Worm (Caenorhabditis elegans) whole organism, L3 larva: Measurements from ENCODE around the gene col-34.

Experiments
- ama-1 ChIP-seq: fragments of 150-350 bp; optimal IDR thresholded peaks from 2 replicates; lab custom pipeline; 2018
- ceh-16 ChIP-seq: sonication (generic microtip); optimal IDR thresholded peaks from 2 replicates; lab custom pipeline; 2017; ENCODE audit warnings: missing biosample characterization, missing genetic modification characterization
- ceh-28 ChIP-seq: fragments of 150-350 bp; optimal IDR thresholded peaks from 2 replicates; lab custom pipeline; 2014; ENCODE audit warnings: missing biosample characterization, missing genetic modification reagents, missing genetic modification characterization
- ceh-82 ChIP-seq: fragments of 150-350 bp; optimal IDR thresholded peaks from 2 replicates; lab custom pipeline; 2014; ENCODE audit warnings: missing biosample characterization, missing genetic modification characterization
- ceh-9 ChIP-seq: sonication (generic microtip); optimal IDR thresholded peaks from 2 replicates; lab custom pipeline; 2018; ENCODE audit warnings: missing biosample characterization, missing genetic modification characterization
- daf-12 ChIP-seq: fragments of 150-350 bp; optimal IDR thresholded peaks from 2 replicates; lab custom pipeline; 2014; ENCODE audit warnings: missing biosample characterization, missing genetic modification reagents, missing genetic modification characterization
- egl-5 ChIP-seq: fragments of 150-350 bp; optimal IDR thresholded peaks from 2 replicates; lab custom pipeline; 2017; ENCODE audit warnings: missing biosample characterization, missing genetic modification reagents, missing genetic modification characterization, inconsistent platforms
- elt-3 ChIP-seq, 3 experiments: fragments of 150-350 bp in 1 of 3; sonication (generic microtip) in 2 of 3; optimal IDR thresholded peaks; 2 replicates in 2 of 3; 4 replicates in 1 of 3; lab custom pipeline; 2014 to 2017; ENCODE audit warnings: missing biosample characterization in 3 of 3, missing genetic modification characterization in 3 of 3
- fkh-10 ChIP-seq: sonication (generic microtip); optimal IDR thresholded peaks from 2 replicates; lab custom pipeline; 2017; ENCODE audit warnings: missing biosample characterization, missing genetic modification reagents, missing genetic modification characterization
- fkh-2 ChIP-seq: fragments of 150-350 bp; optimal IDR thresholded peaks from 2 replicates; lab custom pipeline; 2014; ENCODE audit warnings: missing biosample characterization, missing genetic modification reagents, missing genetic modification characterization
- hmg-11 ChIP-seq: sonication (generic microtip); optimal IDR thresholded peaks from 2 replicates; lab custom pipeline; 2016; ENCODE audit warnings: missing genetic modification characterization, missing compliant biosample characterization
- jun-1 ChIP-seq: fragments of 150-350 bp; optimal IDR thresholded peaks from 2 replicates; lab custom pipeline; 2014; ENCODE audit warnings: missing biosample characterization, missing genetic modification reagents, missing genetic modification characterization
- lin-15B ChIP-seq: fragments of 150-350 bp; optimal IDR thresholded peaks from 2 replicates; lab custom pipeline; 2014; ENCODE audit warnings: missing biosample characterization, missing genetic modification characterization
- mml-1 ChIP-seq: fragments of 150-350 bp; sonication (generic microtip); optimal IDR thresholded peaks from 3 replicates; lab custom pipeline; 2014; ENCODE audit warnings: missing biosample characterization, missing genetic modification characterization
- nfya-1 ChIP-seq: sonication (generic microtip); optimal IDR thresholded peaks from 2 replicates; lab custom pipeline; 2017; ENCODE audit warnings: missing genetic modification characterization, mild to moderate bottlenecking, missing compliant biosample characterization, antibody characterized with exemption, moderate library complexity; ENCODE audit not compliant: insufficient read depth
- nhr-11 ChIP-seq: fragments of 150-350 bp; optimal IDR thresholded peaks from 2 replicates; lab custom pipeline; 2014; ENCODE audit warnings: missing biosample characterization, missing genetic modification characterization
- nhr-12 ChIP-seq: fragments of 150-350 bp; optimal IDR thresholded peaks from 2 replicates; lab custom pipeline; 2014; ENCODE audit warnings: missing biosample characterization, missing genetic modification characterization
- nhr-23 ChIP-seq: fragments of 150-350 bp; optimal IDR thresholded peaks from 2 replicates; lab custom pipeline; 2014; ENCODE audit warnings: missing biosample characterization, missing genetic modification reagents, missing genetic modification characterization
- nhr-25 ChIP-seq: sonication (generic microtip); optimal IDR thresholded peaks from 2 replicates; lab custom pipeline; 2017; ENCODE audit warnings: missing biosample characterization, missing genetic modification characterization
- nhr-28 ChIP-seq: fragments of 150-350 bp; optimal IDR thresholded peaks from 2 replicates; lab custom pipeline; 2014; ENCODE audit warnings: missing biosample characterization, missing genetic modification characterization
- nhr-43 ChIP-seq: sonication (generic microtip); optimal IDR thresholded peaks from 2 replicates; lab custom pipeline; 2016; ENCODE audit warnings: mild to moderate bottlenecking, missing genetic modification characterization, missing compliant biosample characterization; ENCODE audit not compliant: poor library complexity, severe bottlenecking
- nhr-67 ChIP-seq: fragments of 150-350 bp; optimal IDR thresholded peaks from 2 replicates; lab custom pipeline; 2014; ENCODE audit warnings: missing biosample characterization, missing genetic modification characterization
- nhr-77 ChIP-seq: fragments of 150-350 bp; optimal IDR thresholded peaks from 2 replicates; lab custom pipeline; 2014; ENCODE audit warnings: missing biosample characterization, missing genetic modification characterization
- pha-4 ChIP-seq: fragments of 150-350 bp; optimal IDR thresholded peaks from 2 replicates; lab custom pipeline; 2014; ENCODE audit warnings: missing biosample characterization, missing genetic modification reagents, missing genetic modification characterization
- pqm-1 ChIP-seq: fragments of 150-350 bp; optimal IDR thresholded peaks from 2 replicates; lab custom pipeline; 2017; ENCODE audit warnings: missing biosample characterization, missing genetic modification characterization, inconsistent platforms
- skn-1 ChIP-seq: fragments of 150-350 bp; optimal IDR thresholded peaks from 2 replicates; lab custom pipeline; 2014; ENCODE audit warnings: missing biosample characterization, missing genetic modification characterization
- snpc-4 ChIP-seq: fragments of 150-350 bp; optimal IDR thresholded peaks from 2 replicates; lab custom pipeline; 2014; ENCODE audit warnings: missing biosample characterization, missing genetic modification characterization
- tbx-2 ChIP-seq: sonication (generic microtip); optimal IDR thresholded peaks from 2 replicates; lab custom pipeline; 2016; ENCODE audit warnings: mild to moderate bottlenecking, missing genetic modification characterization, missing compliant biosample characterization
- unc-39 ChIP-seq: sonication (generic microtip); optimal IDR thresholded peaks from 4 replicates; lab custom pipeline; 2017; ENCODE audit warnings: missing biosample characterization, missing genetic modification characterization
- unc-62 ChIP-seq: fragments of 150-350 bp; sonication (generic microtip); optimal IDR thresholded peaks from 4 replicates; lab custom pipeline; 2014; ENCODE audit warnings: missing biosample characterization, missing genetic modification reagents, missing genetic modification characterization
- ztf-11 ChIP-seq: fragments of 150-350 bp; optimal IDR thresholded peaks from 2 replicates; lab custom pipeline; 2014; ENCODE audit warnings: missing biosample characterization, missing genetic modification characterization
- ztf-4 ChIP-seq: fragments of 150-350 bp; optimal IDR thresholded peaks from 2 replicates; lab custom pipeline; 2014; ENCODE audit warnings: missing biosample characterization, missing genetic modification characterization

The col-34 gene

DNA sequence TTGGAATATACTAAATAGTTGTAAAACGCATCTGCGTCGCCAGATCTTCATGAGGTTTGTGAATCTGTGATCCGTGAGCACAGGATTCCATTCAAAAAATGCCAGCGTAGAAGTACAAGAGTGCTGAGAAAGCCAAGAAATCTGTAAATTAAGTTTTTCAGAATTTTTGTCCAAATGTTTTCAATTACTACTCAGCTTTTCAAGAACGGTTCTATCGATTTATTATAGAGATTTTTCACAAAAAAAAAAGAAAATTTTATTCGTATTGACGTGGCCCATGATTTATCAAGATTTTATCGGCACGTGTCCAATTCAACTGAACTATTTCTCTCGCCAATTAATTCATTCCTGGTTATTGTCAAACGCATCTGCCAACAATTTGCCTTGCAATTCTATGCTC lies 24.9 kb upstream of the col-34 start, which contains the start of gene F36A4.3:
Gene F36A4.3 (plus strand): TSS at position 301 of the 400 bp plus-strand sequence.
- no peak for TF ChIP-seq unc-39 (tag; lab: Kevin White, UChicago)
- TF ChIP-seq fkh-10 (GFP tag; lab: Kevin White, UChicago), result no peak
- no peak for TF ChIP-seq jun-1 (tag; lab: Kevin White, UChicago)
- no peak for TF ChIP-seq ceh-9 (tag; lab: Kevin White, UChicago)
- TF ChIP-seq nhr-11, result no peak
- no peak for TF ChIP-seq snpc-4
- TF ChIP-seq, all 47 proteins: peak for 0

DNA sequence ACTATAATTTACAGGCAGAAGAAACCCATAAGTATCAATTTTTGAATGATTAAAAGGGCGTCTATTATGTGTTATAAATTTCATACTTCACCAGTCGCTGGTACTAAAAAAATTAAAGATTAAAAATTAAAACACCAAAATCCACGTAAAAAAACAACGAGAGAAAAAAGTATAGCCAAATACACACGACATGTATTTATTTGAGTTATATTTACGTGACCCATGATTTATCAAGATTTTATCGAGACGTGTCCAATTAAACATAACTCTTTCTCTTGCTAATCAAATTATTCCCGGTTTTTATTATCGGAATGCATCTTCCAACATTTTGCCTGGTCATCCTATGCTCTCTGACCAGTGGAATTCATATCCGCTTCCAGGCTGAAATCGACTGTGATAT lies 22.9 kb upstream of the col-34 start, which contains the start of gene F36A4.4:
Gene F36A4.4 (plus strand): TSS at position 301 of the 400 bp plus-strand sequence.
- no peak for TF ChIP-seq ceh-9 (tag; lab: Kevin White, UChicago)
- TF ChIP-seq nhr-25, result no peak
- no peak for TF ChIP-seq elt-3 (tag; optimal IDR thresholded peaks at IDR 0.05; lab: Kevin White, UChicago)
- TF ChIP-seq nhr-28 (tag; lab: Kevin White, UChicago), result no peak
- no peak for TF ChIP-seq nhr-11
- TF ChIP-seq pqm-1 (tag; lab: Kevin White, UChicago), result no peak
- TF ChIP-seq pha-4 (tag; lab: Kevin White, UChicago), result no peak
- TF ChIP-seq daf-12, result no peak
- TF ChIP-seq fkh-2 (tag; lab: Kevin White, UChicago), result no peak
- no peak for TF ChIP-seq nhr-77 (tag; lab: Kevin White, UChicago)
- TF ChIP-seq ceh-82 (tag; lab: Kevin White, UChicago), result no peak
- TF ChIP-seq snpc-4, result no peak
- no peak for TF ChIP-seq nhr-67 (tag; lab: Kevin White, UChicago)

DNA sequence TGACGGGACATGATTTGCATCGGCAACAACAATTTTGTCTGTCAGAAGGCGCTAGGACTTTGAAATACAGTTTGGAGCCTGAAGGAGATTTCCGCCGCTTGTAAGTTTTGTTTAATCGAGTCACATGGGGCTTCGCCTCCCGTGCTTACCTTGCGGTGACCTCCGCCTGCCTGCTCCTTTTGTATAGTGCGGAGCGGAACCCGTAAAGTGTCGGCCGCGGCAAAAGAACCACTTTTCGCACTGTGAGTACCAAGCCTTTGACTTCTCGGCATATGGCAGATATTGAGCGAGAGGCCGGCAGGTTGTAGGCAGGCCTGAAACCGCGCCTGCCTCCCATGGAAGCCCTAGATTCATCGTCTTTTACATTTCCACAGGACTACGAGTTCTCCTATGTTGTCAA lies 21.5 kb upstream of the col-34 start:
- TF ChIP-seq snpc-4 (no peak), tbx-2 (tag; lab: Kevin White, UChicago) (no peak)

DNA sequence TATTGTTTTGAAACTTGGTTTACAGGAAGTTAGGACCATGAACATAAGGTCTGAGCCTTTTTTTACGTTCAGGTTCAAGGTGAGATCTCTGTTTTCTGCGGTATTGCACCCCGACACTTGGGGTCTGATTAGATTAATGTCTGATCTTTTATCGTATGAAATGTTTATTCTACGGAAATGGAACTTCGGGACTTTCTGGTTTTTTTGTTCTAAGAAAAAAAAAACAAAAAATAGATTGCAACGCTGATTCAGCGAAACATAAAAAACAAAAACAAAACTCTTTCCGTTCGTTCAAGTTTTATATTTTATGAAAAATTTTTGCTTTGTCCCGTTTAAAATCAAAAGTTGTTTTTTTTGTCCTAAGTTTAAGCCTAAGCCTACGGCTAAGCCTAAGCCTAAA lies 20.8 kb upstream of the col-34 start, which contains the start of gene F36A4.5:
Gene F36A4.5 (plus strand): TSS at position 301 of the 400 bp plus-strand sequence.
- TF ChIP-seq ceh-28 (tag; lab: Kevin White, UChicago) (no peak), elt-3 (tag; optimal IDR thresholded peaks at IDR 0.05; lab: Kevin White, UChicago) (no peak), ceh-16 (tag; lab: Kevin White, UChicago) (no peak), nhr-12 (no peak), unc-62 (GFP tag; lab: Kevin White, UChicago) (no peak), nhr-67 (tag; lab: Kevin White, UChicago) (no peak), skn-1 (tag; lab: Kevin White, UChicago) (no peak), ztf-4 (tag; lab: Kevin White, UChicago) (no peak), nfya-1 (tag; lab: Kevin White, UChicago) (no peak), hmg-11 (tag; lab: Kevin White, UChicago) (no peak), mml-1 (tag; lab: Kevin White, UChicago) (no peak), ztf-11 (no peak), nhr-77 (tag; lab: Kevin White, UChicago) (no peak)

DNA sequence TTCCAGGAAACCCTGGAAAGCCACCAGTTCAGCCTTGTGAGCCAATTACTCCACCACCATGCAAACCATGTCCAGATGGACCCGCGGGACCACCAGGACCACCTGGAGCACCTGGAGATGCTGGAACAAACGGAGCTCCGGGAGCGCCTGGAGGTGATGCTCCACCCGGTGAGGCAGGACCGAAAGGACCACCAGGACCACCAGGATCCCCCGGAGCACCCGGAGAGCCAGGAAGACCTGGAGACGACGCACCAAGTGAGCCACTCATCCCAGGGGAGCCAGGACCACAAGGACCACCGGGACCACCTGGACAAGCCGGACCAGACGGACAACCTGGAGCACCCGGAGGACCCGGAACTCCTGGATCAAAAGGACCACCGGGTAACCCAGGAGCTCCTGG lies 20.2 kb upstream of the col-34 start:
- no peak for TF ChIP-seq fkh-10 (GFP tag; lab: Kevin White, UChicago)
- no peak for TF ChIP-seq unc-39 (tag; lab: Kevin White, UChicago)
- TF ChIP-seq elt-3 (tag; optimal IDR thresholded peaks at IDR 0.05; lab: Kevin White, UChicago), result no peak
- TF ChIP-seq ceh-82 (tag; lab: Kevin White, UChicago), result no peak
- TF ChIP-seq lin-15B, result no peak
- no peak for TF ChIP-seq nhr-43 (tag; lab: Kevin White, UChicago)
- no peak for TF ChIP-seq nfya-1 (tag; lab: Kevin White, UChicago)

DNA sequence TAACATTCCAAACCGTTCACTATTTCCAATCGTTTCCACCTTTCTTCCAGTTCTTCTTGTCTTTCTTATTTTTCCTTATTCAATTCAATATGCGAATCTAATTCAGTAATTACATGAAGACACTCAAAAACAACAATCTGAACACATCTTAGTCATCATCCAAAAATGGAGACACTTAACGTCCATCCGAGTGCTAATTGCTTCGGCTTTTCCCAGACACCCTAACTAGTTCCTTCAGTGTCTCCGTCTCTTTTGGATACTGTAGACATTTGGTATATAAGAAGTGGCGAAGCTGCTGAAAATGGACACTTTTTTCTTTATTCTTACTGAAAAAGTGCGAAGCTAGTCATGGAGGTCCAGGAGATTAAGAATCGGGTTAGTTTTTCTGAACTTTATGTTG lies 18.6 kb upstream of the col-34 start, which contains the start of gene col-33:
Gene col-33 (plus strand): TSS at position 301 of the 400 bp plus-strand sequence.
- no peak for TF ChIP-seq egl-5
- no peak for TF ChIP-seq elt-3 (tag; optimal IDR thresholded peaks at IDR 0.05; lab: Kevin White, UChicago)
- no peak for TF ChIP-seq nhr-23 (tag; lab: Kevin White, UChicago)
- no peak for TF ChIP-seq unc-39 (tag; lab: Kevin White, UChicago)
- TF ChIP-seq lin-15B, result no peak
- no peak for TF ChIP-seq ama-1 (lab: Kevin White, UChicago)
